Fruit fly (Drosophila melanogaster): ENCODE results near the gene CG11550.

DNA sequence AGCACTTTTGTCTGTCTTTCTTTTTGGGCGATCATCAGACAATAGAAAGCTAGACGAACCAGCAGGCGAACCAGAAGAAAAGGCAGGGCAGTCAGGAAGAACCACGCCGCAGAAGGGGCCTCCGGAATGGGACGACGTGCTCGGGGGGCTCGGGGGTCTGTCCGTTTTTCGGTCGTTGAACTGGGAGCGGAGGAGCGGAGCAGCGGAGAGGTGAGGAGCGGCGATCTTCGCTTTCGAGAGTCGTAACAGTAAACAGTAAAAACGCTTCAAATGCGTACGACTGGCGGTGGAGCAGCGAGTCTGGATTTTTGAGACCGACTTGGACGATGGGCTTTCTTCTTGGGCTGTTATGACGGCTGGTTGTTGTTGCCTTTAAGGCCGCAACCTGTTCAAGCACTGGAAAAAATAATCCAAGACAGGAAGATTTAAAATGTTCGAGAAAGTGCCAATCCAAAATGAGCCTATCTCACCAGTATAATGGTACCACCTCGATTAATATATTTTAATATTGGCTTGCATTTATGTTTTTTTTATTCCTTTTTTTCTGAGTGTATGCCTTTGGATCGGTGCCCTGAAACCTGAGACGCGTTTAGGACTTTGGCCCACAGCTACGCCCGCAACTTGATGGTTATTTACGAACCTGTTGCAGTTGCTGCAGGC, 7.1 kb upstream of the CG11550 start:
- TF ChIP-seq cnc (optimal IDR thresholded peaks at IDR 0.05) (no peak), CG12768 (GFP tag; optimal IDR thresholded peaks at IDR 0.05) (no peak)
